Worm (Caenorhabditis elegans) whole organism, early embryonic: ENCODE measurements around the gene sun-1.

ENCODE experiments used
- B0310.2 ChIP-seq: sonication (generic microtip); optimal IDR thresholded peaks from 2 replicates; lab custom pipeline; 2016; ENCODE audit warnings: mild to moderate bottlenecking, missing genetic modification characterization, missing compliant biosample characterization
- F13C5.2 ChIP-seq: sonication (generic microtip); optimal IDR thresholded peaks from 2 replicates; lab custom pipeline; 2017; ENCODE audit warnings: mild to moderate bottlenecking, missing genetic modification characterization, inconsistent platforms, missing compliant biosample characterization
- aly-1 ChIP-seq: sonication (generic microtip); optimal IDR thresholded peaks from 2 replicates; lab custom pipeline; 2016; ENCODE audit warnings: missing genetic modification characterization, missing compliant biosample characterization
- ama-1 ChIP-seq: fragments of 150-350 bp; optimal IDR thresholded peaks from 2 replicates; lab custom pipeline; 2014
- ceh-13 ChIP-seq: fragments of 200-800 bp; sonication (Bioruptor generic); optimal IDR thresholded peaks from 2 replicates; lab custom pipeline; 2018; ENCODE audit warnings: mild to moderate bottlenecking, missing genetic modification characterization, missing compliant biosample characterization
- ceh-36 ChIP-seq: sonication (generic microtip); optimal IDR thresholded peaks from 2 replicates; lab custom pipeline; 2016; ENCODE audit warnings: missing genetic modification characterization, inconsistent platforms, missing compliant biosample characterization
- ets-7 ChIP-seq: sonication (generic microtip); optimal IDR thresholded peaks from 2 replicates; lab custom pipeline; 2016; ENCODE audit warnings: missing genotype, missing genetic modification characterization, missing compliant biosample characterization
- flt-1 ChIP-seq: fragments of 200-800 bp; sonication (Bioruptor generic); IDR thresholded peaks from 2 replicates; pipeline ENCODE4 v1.3.6; 2022; ENCODE audit warnings: missing genetic modification characterization, missing compliant biosample characterization
- hmbx-1 ChIP-seq: sonication (generic microtip); optimal IDR thresholded peaks from 2 replicates; lab custom pipeline; 2016; ENCODE audit warnings: mild to moderate bottlenecking, missing genetic modification characterization, missing compliant biosample characterization
- hmg-4 ChIP-seq: fragments of 200-800 bp; sonication (Bioruptor generic); optimal IDR thresholded peaks from 2 replicates; lab custom pipeline; 2018; ENCODE audit warnings: mild to moderate bottlenecking, missing genetic modification characterization, missing compliant biosample characterization
- hnd-1 ChIP-seq: sonication (generic microtip); optimal IDR thresholded peaks from 2 replicates; lab custom pipeline; 2016; ENCODE audit warnings: missing genetic modification characterization, missing compliant biosample characterization
- pes-1 ChIP-seq: fragments of 200-800 bp; sonication (Bioruptor generic); IDR thresholded peaks from 2 replicates; pipeline ENCODE4 v1.3.6; 2022; ENCODE audit warnings: missing genetic modification reagents, missing genetic modification characterization, missing compliant biosample characterization
- scrt-1 ChIP-seq: fragments of 200-800 bp; sonication (Bioruptor generic); IDR thresholded peaks from 2 replicates; pipeline ENCODE4 v1.3.6; 2022; ENCODE audit warnings: missing genetic modification characterization, missing compliant biosample characterization
- sea-1 ChIP-seq: fragments of 200-800 bp; sonication (Bioruptor generic); conservative IDR thresholded peaks from 2 replicates; pipeline ENCODE4 v1.3.6; 2022; ENCODE audit warnings: missing genetic modification characterization, missing compliant biosample characterization
- tbx-11 ChIP-seq: fragments of 200-800 bp; sonication (Bioruptor generic); IDR thresholded peaks from 2 replicates; pipeline ENCODE4 v1.3.6; 2022; ENCODE audit warnings: missing genetic modification characterization, missing compliant biosample characterization
- tbx-37 ChIP-seq: fragments of 200-800 bp; sonication (Bioruptor generic); conservative IDR thresholded peaks from 2 replicates; pipeline ENCODE4 v1.3.6; 2022; ENCODE audit warnings: missing genetic modification reagents, missing genetic modification characterization, missing compliant biosample characterization
- tra-4 ChIP-seq: sonication (generic microtip); optimal IDR thresholded peaks from 2 replicates; lab custom pipeline; 2017; ENCODE audit warnings: missing genetic modification characterization, missing compliant biosample characterization

The sun-1 gene

DNA sequence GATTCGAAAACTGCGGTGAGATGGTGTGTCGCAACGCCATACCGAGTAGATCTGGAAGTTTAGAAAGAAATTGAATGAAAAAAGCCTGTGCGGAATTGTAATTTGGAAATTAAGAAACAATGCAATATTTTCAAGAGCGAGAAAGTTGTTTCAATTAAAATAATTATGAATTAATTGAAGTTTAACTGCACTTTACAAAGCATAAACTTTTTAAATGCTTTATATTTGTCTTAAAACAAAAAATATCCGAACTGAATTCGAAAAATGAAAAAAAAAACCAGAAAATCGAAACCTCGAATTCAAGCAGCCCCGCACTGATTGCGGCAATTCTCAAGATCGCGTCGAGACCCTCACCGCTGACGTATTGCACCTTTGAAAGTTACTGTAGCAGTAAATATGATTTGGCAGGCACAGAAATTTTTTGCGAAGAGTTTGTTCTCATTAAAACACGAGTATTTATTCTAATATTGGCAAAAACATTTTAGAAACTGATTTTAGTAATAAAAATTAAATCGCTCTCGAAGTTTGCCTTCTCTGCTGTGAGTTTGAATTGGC is at the start of gene sun-1:
sun-1 (minus strand) TSS at position 51 of the 555 bp plus-strand sequence.
- TF ChIP-seq sea-1 (no peak), ceh-36 (no peak), B0310.2 (tag; lab: Kevin White, UChicago) (no peak)

DNA sequence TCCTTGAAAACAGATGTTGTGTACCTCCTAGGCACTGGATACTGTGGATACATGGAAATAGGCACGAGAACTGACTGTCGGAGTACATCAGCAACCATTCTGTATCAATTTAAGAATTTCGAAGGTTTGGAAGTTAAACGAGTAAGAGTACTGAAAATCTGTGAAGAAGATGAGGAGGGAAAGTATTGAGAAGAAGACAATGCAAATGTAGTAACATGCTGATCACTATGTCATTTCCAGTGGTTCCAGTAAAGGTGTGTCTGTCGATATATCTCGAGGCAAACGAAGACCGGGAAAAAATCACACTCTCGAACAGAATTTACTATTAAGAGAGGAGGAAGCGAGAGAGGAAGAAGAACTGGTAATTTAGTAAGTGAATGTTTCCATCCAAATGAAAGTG is 43.2 kb upstream of the sun-1 start, which contains the start of gene dmd-10:
dmd-10 (minus strand) TSS at position 101 of the 400 bp plus-strand sequence.
- TF ChIP-seq F13C5.2 (tag; lab: Kevin White, UChicago) (no peak), scrt-1 (GFP tag; lab: Robert Waterston, UW) (no peak), ama-1 (lab: Kevin White, UChicago) (no peak), ceh-13 (GFP tag; lab: Kevin White, UChicago) (no peak), aly-1 (tag; lab: Kevin White, UChicago) (no peak), tbx-11 (no peak), pes-1 (GFP tag; lab: Robert Waterston, UW) (no peak), tra-4 (tag; lab: Kevin White, UChicago) (no peak), tbx-37 (GFP tag; lab: Robert Waterston, UW) (no peak), hmbx-1 (no peak), ets-7 (tag; lab: Kevin White, UChicago) (no peak), ceh-36 (no peak)

DNA sequence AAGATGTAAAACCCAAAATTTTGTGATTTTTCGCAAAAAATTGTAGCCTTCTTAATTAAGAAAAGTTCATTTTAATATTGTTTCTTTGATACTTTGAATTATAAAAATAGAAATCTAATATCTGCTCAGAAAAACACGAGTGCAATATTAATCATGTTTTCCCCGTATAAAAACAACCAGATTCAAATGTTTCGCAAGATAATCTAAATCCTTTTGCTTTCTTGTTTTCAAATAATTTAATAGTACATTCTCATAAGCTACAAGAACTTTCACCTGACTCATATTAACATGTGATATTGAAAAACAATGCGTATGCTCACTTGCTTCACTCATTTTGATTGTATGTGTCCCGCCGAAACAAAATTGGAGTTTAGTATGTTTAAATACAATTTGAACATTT is 42.0 kb upstream of the sun-1 start:
- TF ChIP-seq hmbx-1 (no peak), hnd-1 (tag; lab: Kevin White, UChicago) (no peak), aly-1 (tag; lab: Kevin White, UChicago) (no peak), ceh-36 (no peak), tbx-37 (GFP tag; lab: Robert Waterston, UW) (no peak), ama-1 (lab: Kevin White, UChicago) (no peak), F13C5.2 (tag; lab: Kevin White, UChicago) (no peak), ets-7 (tag; lab: Kevin White, UChicago) (no peak), hmg-4 (GFP tag; lab: Kevin White, UChicago) (no peak), ceh-13 (GFP tag; lab: Kevin White, UChicago) (no peak), tra-4 (tag; lab: Kevin White, UChicago) (no peak), pes-1 (GFP tag; lab: Robert Waterston, UW) (no peak), flt-1 (no peak), B0310.2 (tag; lab: Kevin White, UChicago) (no peak), scrt-1 (GFP tag; lab: Robert Waterston, UW) (no peak)

DNA sequence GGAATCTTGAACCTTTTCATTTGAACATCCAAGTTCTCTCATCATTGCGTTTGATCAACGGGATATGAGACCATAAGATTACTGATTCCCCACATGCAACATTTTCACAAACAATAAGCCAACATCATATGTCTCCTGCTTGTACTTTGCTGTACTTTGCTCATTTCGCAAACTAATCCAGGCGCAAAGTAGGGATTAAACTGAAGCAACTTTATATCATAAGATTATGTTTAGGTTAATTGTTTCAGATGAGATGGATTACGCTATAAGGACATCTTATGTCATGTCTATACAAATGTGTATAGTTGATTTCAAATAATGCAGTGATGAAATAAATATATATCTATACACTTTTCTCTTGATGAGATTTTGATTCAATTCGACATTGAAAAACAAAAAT is 36.2 kb upstream of the sun-1 start:
- no peak for TF ChIP-seq ceh-13 (GFP tag; lab: Kevin White, UChicago)
- TF ChIP-seq sea-1 = no peak
- TF ChIP-seq tbx-37 (GFP tag; lab: Robert Waterston, UW) = no peak
- TF ChIP-seq ama-1 (lab: Kevin White, UChicago) = no peak
- no peak for TF ChIP-seq tra-4 (tag; lab: Kevin White, UChicago)
- TF ChIP-seq hnd-1 (tag; lab: Kevin White, UChicago) = no peak
- TF ChIP-seq tbx-11 = no peak
- no peak for TF ChIP-seq F13C5.2 (tag; lab: Kevin White, UChicago)
- TF ChIP-seq B0310.2 (tag; lab: Kevin White, UChicago) = no peak
- no peak for TF ChIP-seq scrt-1 (GFP tag; lab: Robert Waterston, UW)
- TF ChIP-seq hmg-4 (GFP tag; lab: Kevin White, UChicago) = no peak
- no peak for TF ChIP-seq ets-7 (tag; lab: Kevin White, UChicago)
- no peak for TF ChIP-seq pes-1 (GFP tag; lab: Robert Waterston, UW)
- TF ChIP-seq flt-1 = no peak
- TF ChIP-seq aly-1 (tag; lab: Kevin White, UChicago) = no peak
- no peak for TF ChIP-seq hmbx-1
- TF ChIP-seq ceh-36 = no peak

DNA sequence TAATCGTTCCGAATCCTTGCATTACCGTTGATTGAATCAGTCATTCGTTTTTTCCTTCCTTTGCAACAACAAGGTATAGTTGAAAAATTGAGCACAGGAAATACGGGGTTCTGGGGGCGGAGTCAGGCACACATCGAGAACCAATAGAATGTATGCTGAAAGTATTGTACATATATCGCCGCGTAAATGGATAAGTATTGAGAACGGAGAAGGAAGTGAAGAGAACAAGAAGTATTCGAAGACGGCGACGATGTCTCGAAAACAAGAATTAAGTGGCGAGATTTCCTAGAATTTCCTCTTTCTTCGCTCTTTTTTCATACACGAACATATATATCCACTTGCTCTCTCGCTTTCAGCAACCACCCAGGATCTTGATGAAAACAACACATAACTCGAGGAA is 27.7 kb upstream of the sun-1 start:
- TF ChIP-seq flt-1 (no peak), ceh-13 (GFP tag; lab: Kevin White, UChicago) (no peak), ets-7 (tag; lab: Kevin White, UChicago) (no peak), tbx-37 (GFP tag; lab: Robert Waterston, UW) (no peak)

DNA sequence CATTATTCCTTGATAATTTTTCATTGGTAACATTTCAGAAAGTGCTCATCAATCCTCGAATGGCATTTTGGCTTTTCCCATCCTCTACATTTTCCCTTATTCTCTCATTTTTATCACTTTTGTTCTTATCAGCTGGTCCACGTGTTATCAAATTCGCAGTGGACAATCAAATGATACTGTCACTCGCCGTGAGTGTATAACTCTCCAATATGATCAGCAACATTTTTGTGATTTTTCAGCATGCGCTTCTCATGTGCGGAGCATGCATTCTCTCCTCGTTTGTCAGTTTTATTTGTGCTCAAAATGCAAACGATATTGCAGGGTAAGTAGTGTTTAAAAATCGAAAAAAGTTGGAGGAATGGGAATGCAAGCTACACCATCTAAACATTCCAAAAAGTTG is 19.2 kb upstream of the sun-1 start:
- no peak for TF ChIP-seq aly-1 (tag; lab: Kevin White, UChicago)
- no peak for TF ChIP-seq ama-1 (lab: Kevin White, UChicago)
- no peak for TF ChIP-seq tra-4 (tag; lab: Kevin White, UChicago)
- TF ChIP-seq flt-1 = no peak
- no peak for TF ChIP-seq scrt-1 (GFP tag; lab: Robert Waterston, UW)
- TF ChIP-seq hnd-1 (tag; lab: Kevin White, UChicago) = no peak
- no peak for TF ChIP-seq tbx-37 (GFP tag; lab: Robert Waterston, UW)
- TF ChIP-seq tbx-11 = no peak
- no peak for TF ChIP-seq hmbx-1
- TF ChIP-seq pes-1 (GFP tag; lab: Robert Waterston, UW) = no peak
- no peak for TF ChIP-seq B0310.2 (tag; lab: Kevin White, UChicago)
- no peak for TF ChIP-seq ets-7 (tag; lab: Kevin White, UChicago)
- TF ChIP-seq ceh-36 = no peak
- no peak for TF ChIP-seq F13C5.2 (tag; lab: Kevin White, UChicago)
- no peak for TF ChIP-seq ceh-13 (GFP tag; lab: Kevin White, UChicago)
- TF ChIP-seq hmg-4 (GFP tag; lab: Kevin White, UChicago) = no peak
- TF ChIP-seq sea-1 = no peak

DNA sequence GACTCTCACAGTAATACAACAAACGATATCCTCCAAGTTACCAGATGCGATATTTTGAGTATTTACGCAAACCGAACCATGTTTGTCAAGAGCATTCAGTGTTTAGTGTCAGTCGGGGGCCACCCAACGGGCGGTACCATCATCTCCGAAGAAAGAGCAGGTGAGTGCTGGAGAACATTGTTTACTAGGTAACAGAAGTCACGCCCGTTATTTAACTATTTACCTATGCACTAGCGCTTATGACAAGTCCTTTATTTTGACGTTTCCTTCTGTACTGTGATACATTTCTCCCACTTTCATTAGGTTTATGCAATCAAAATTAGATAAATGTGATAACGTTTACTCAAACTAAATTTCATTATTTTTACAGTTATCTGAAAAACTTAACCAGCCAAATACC is 16.2 kb upstream of the sun-1 start, which contains the start of gene F57B1.6:
F57B1.6 (plus strand) TSS at position 79 of the 400 bp plus-strand sequence.
- TF ChIP-seq ceh-13 (GFP tag; lab: Kevin White, UChicago) (no peak), ceh-36 (no peak), ama-1 (lab: Kevin White, UChicago) (no peak), B0310.2 (tag; lab: Kevin White, UChicago) (no peak), flt-1 (no peak), scrt-1 (GFP tag; lab: Robert Waterston, UW) (no peak), aly-1 (tag; lab: Kevin White, UChicago) (no peak), hnd-1 (tag; lab: Kevin White, UChicago) (no peak)
